Worm (Caenorhabditis elegans): Measurements from ENCODE around the gene C26B2.2.

C26B2.2 gene

DNA sequence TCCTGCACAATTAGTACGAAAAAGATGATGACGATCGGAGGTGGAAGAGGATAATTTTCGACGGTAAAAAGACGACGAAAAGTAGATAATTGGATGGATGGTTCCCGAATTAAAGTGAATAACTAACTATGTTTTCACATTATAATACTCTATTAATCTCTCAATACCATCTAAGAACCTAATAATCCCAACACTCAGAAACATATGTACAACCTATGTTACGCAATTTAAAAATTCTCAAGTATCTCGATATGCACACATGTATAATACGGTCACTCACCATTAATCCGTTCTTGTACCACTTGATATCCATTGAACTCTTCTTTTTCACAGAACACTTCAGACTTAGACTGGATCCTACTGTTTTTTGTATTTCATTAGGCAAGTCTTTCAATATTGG is 21.2 kb downstream of the C26B2.2 start:
- peak; percentile 75 for TF ChIP-seq nhr-85 (tag)
- TF ChIP-seq blmp-1 (tag; optimal IDR thresholded peaks at IDR 0.05) = peak; percentile 43
- TF ChIP-seq Y116A8C.19 (tag; optimal IDR thresholded peaks at IDR 0.05; ENCODE audit: borderline replicate concordance) = no peak

DNA sequence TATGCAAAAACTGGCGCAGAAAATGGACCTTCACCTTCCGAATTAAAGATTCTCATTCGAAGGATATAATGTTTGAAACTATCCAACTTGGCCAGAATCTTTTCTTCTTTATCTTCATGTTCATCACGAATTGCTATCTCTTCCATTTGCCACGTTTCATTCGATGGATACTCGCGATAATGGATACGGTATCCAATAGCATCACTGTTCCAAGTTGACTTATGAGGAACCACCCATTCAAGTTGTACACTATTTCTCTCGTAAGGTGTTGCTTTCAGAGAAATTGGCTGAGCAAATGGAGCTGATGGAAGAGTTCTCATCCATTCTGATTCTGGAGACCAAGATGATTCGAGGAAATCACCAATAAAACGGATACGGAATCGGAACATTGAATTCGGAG is 27.2 kb downstream of the C26B2.2 start:
- TF ChIP-seq Y116A8C.19 (tag; optimal IDR thresholded peaks at IDR 0.05; ENCODE audit: borderline replicate concordance) (no peak), tbx-2 (tag; optimal IDR thresholded peaks at IDR 0.05) (no peak), efl-1 (optimal IDR thresholded peaks at IDR 0.05) (no peak), efl-1 (GFP tag; optimal IDR thresholded peaks at IDR 0.05 in 1 of 2) (peak in 1 of 2 experiments; percentile 51), fos-1 (tag; optimal IDR thresholded peaks at IDR 0.05) (no peak)

DNA sequence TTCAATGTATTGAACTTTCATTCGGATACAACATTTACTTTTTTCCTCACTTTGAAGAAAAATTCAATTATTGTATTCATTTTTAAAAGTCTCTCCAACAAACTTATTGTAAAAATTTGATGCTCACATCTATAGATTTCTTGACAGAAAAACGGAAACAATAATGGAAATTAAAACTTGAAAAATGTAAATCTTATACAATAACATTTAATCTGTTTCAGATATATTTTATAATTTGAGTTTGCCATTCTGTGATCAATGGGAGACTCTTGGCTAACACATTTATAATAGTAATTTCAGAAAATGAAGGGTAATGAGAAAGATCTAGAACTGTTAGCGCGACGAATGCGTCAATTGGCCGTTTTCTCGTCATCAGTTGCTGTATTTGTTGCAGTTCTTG is 33.5 kb downstream of the C26B2.2 start, which contains the start of gene col-115:
Gene col-115, plus strand, starts transcription at position 301 of the 400 bp plus-strand sequence.
- no peak for TF ChIP-seq elt-3 (tag; optimal IDR thresholded peaks at IDR 0.05)
- TF ChIP-seq F16B12.6 (tag; optimal IDR thresholded peaks at IDR 0.05) = no peak
- TF ChIP-seq nhr-71 (tag; optimal IDR thresholded peaks at IDR 0.05) = no peak
- TF ChIP-seq ceh-82 (tag; optimal IDR thresholded peaks at IDR 0.05) = no peak
- TF ChIP-seq nhr-77 (tag; optimal IDR thresholded peaks at IDR 0.05) = no peak
- TF ChIP-seq sptf-1 (tag; optimal IDR thresholded peaks at IDR 0.05) = no peak
- TF ChIP-seq aha-1 (tag; optimal IDR thresholded peaks at IDR 0.05) = no peak
- TF ChIP-seq lsy-2 (tag; optimal IDR thresholded peaks at IDR 0.05) = no peak
- no peak for TF ChIP-seq alr-1 (tag; optimal IDR thresholded peaks at IDR 0.05; ENCODE audit: borderline replicate concordance)
- TF ChIP-seq sup-37 (GFP tag; optimal IDR thresholded peaks at IDR 0.05) = no peak

DNA sequence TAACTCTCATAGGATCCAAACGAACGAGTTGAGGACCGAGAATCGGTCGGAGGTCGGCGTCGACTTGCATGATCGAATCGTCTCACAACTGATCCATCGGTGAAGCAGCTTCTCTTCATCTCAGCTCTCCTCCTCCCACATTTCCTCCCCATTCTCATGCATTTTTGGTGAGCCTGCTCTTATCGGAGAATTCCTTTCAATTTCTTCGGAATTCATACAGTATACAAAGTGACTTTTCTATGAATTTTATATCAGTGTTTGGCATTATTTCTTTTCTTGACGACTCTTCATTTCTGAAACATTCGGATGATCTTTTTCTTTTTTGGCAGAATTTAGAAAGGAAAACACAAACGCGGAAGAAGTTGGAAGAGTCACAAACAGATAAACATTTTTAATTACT is 34.8 kb downstream of the C26B2.2 start, which contains the start of gene mec-17:
Gene mec-17, minus strand, starts transcription at position 101 of the 400 bp plus-strand sequence.
- TF ChIP-seq nhr-12 (tag; optimal IDR thresholded peaks at IDR 0.05) = no peak
- no peak for TF ChIP-seq mab-9 (GFP tag; IDR thresholded peaks at IDR 0.05)
- no peak for TF ChIP-seq nhr-28 (tag; optimal IDR thresholded peaks at IDR 0.05)
- TF ChIP-seq fkh-4 (tag; optimal IDR thresholded peaks at IDR 0.05; ENCODE audit: borderline replicate concordance) = no peak
- TF ChIP-seq sup-37 (GFP tag; optimal IDR thresholded peaks at IDR 0.05) = no peak
- no peak for TF ChIP-seq Y116A8C.19 (tag; optimal IDR thresholded peaks at IDR 0.05; ENCODE audit: borderline replicate concordance)
- TF ChIP-seq aly-2 (tag; optimal IDR thresholded peaks at IDR 0.05) = no peak
- no peak for TF ChIP-seq vab-15 (tag; optimal IDR thresholded peaks at IDR 0.05)

DNA sequence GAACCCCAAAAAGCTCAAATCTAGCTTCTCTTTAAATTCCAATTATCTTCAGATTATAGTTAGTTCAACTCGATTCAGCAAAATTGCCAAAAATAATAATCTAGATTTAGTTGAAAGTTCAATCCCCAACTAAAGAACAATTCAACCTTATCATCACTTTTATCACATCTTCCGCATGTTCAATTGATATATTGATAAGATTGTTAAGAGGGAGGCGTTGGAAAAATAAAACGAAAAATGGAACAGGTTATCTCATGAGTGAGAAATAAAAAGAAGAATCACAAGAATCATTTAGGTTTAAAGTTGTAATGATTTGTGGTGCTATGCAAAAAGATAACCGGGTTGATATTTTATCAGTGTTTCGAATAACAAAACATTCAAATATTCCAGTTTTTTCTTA is 36.2 kb downstream of the C26B2.2 start:
- TF ChIP-seq snu-23 (GFP tag; optimal IDR thresholded peaks at IDR 0.05) (no peak), egl-13 (tag; optimal IDR thresholded peaks at IDR 0.05) (no peak), elt-3 (tag; optimal IDR thresholded peaks at IDR 0.05) (peak in 5 of 6 experiments; percentile 31 to 99 (median 85)), elt-2 (tag; optimal IDR thresholded peaks at IDR 0.05) (peak; percentile 2), mab-9 (GFP tag; IDR thresholded peaks at IDR 0.05) (no peak), nhr-20 (tag; optimal IDR thresholded peaks at IDR 0.05) (no peak), C34B4.2 (tag; optimal IDR thresholded peaks at IDR 0.05) (no peak), C04F5.9 (tag; optimal IDR thresholded peaks at IDR 0.05) (no peak), grh-1 (GFP tag; IDR thresholded peaks at IDR 0.05) (no peak), lin-39 (tag; optimal IDR thresholded peaks at IDR 0.05) (no peak), blmp-1 (tag; optimal IDR thresholded peaks at IDR 0.05) (peak; percentile 55), dsc-1 (tag; optimal IDR thresholded peaks at IDR 0.05) (no peak), skn-1 (tag; optimal IDR thresholded peaks at IDR 0.05) (no peak), lir-3 (tag; optimal IDR thresholded peaks at IDR 0.05; ENCODE audit: poor library complexity) (no peak), fkh-10 (GFP tag; optimal IDR thresholded peaks at IDR 0.05) (no peak)

Data from whole organism, L1 larva.